Worm (Caenorhabditis elegans) whole organism, dauer: ENCODE measurements around the gene cyp-34A9.

Experiments
- unc-62 ChIP-seq: sonication (generic microtip); optimal IDR thresholded peaks from 2 replicates; lab custom pipeline; 2017; ENCODE audit warnings: missing biosample characterization, missing genetic modification reagents, missing genetic modification characterization

Gene cyp-34A9

DNA sequence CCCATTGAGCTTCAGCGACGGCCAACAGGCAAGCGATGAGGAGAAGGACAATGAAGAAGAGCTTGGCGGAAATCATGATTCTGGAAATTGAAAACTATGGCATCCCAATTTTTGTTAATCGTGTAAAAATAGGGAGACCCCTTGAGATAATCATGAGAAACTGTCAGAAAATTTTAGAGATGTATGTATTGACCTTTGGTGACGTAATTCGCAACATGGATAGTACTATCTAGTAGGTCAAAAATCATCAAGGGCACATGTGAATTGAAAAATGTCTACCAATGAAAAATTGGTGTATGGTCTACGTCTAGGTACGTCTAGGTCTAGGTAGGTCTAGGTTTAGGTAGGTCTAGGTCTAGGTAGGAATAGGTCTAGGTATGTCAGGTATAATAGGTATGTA lies 8.7 kb upstream of the cyp-34A9 start, which contains the start of gene nlp-34:
Gene nlp-34 (minus strand): TSS at position 82 of the 400 bp plus-strand sequence.
- TF ChIP-seq unc-62 (GFP tag; lab: Kevin White, UChicago): no peak

DNA sequence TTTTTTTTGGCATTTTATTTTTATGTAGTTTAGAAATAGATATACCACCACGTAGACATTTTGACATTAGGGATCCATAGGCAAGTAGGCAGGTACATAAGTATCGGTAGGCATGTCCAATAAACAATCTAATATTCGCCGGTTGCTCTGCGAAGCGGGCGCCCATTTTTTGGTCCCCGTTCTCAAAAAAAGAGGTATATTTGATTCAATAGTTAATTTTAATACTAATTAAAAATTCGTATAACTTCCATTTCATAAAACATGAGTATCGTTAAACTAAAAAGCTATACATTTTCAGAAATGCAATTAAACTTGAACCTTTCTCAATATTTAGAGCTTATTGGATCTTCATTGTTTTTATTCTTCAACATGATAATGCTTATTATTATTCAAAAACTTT lies 6.6 kb upstream of the cyp-34A9 start, which contains the start of gene str-83:
Gene str-83 (plus strand): TSS at position 301 of the 400 bp plus-strand sequence.
- no peak for TF ChIP-seq unc-62 (GFP tag; lab: Kevin White, UChicago)

ce11 chrV:3974361-3974760 lies 4.0 kb upstream of the cyp-34A9 start, which contains the start of gene str-82:
Gene str-82, plus strand, starts transcription at chrV:3974661.
- TF ChIP-seq unc-62 (GFP tag; lab: Kevin White, UChicago): no peak

DNA sequence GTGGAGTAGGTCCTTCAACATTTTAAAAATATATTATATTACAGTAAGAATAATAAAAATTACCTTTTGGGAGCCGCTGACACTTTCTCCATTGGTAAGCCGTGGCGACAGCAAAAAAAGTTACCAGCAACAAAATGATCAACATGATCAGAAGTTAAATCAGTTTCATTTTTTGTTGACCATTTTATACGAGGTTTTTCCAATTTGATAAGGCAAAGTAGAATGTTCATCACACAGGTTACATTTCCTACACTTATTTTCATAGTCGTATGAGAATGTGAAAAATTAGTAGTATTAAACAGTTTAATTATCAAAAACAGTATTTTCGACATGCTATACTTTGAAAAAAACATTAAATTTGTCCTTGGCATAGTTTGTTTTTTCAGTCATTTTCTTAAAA lies 2.5 kb upstream of the cyp-34A9 start, which contains the start of gene cyp-34A10:
Gene cyp-34A10 (minus strand): TSS at position 146 of the 400 bp plus-strand sequence.
- no peak for TF ChIP-seq unc-62 (GFP tag; lab: Kevin White, UChicago)

ce11 chrV:3969664-3970063 lies 676 bp downstream of the cyp-34A9 start:
- no peak for TF ChIP-seq unc-62 (GFP tag; lab: Kevin White, UChicago)

DNA sequence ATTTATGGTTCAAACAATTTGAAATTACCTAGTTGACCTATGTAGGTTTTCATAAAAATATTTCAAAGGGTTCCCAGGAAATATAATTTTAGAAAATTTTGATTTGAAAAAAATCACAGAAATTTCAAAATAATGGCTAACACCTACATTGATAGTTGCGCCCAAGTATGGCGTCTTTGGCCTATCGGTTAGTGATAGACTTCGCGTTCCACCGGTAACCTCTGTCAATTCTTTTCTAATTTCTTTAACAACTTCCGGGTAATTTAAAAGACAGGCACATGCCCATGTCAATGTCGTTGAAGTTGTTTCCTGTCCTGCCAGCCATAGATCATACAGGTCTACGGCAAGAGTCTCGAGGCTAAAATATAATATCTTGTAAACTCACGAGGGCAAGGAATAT lies 1.4 kb downstream of the cyp-34A9 start:
- no peak for TF ChIP-seq unc-62 (GFP tag; lab: Kevin White, UChicago)

DNA sequence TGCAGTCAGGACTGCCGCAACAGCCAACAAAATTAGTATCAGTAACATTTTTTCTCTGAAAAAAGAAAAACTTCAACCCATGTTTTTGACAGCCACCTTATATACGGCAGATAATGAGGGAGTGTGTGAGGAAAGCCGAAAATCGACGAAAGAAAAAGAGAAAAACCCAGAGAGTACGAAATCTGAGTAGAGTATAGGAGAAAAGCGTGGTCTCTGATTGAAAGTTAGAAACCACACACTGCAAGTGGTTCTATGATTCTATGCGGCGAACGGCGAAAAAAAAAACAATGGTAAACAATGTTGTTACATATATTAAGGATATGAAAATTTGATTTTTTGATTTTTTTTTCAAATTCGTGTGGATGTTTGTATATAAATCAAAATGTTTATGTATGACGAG lies 2.6 kb downstream of the cyp-34A9 start, which contains the start of gene cyp-34A8:
Gene cyp-34A8 (minus strand): TSS at position 62 of the 400 bp plus-strand sequence.
- TF ChIP-seq unc-62 (GFP tag; lab: Kevin White, UChicago): no peak

DNA sequence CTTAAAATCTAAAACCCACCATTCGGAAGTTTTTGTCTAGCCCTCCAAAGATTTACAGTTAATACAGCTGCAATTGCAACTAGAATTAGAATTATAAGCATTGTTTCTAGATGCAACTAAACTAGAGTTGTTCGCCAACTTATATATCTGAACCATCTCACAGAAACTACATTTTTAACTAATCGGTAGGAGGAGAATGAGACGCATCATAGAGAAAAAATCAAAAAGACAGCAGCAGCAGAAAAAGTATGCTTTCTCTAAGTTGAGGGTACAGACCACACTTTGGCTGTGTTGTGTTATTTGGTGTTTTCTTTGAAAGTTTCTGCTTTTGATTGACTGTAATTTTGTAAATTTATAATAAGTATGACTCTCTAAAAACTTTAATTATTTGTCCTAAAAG lies 6.6 kb downstream of the cyp-34A9 start, which contains the start of gene cyp-34A7:
Gene cyp-34A7 (minus strand): TSS at position 101 of the 400 bp plus-strand sequence.
- TF ChIP-seq unc-62 (GFP tag; lab: Kevin White, UChicago): no peak

DNA sequence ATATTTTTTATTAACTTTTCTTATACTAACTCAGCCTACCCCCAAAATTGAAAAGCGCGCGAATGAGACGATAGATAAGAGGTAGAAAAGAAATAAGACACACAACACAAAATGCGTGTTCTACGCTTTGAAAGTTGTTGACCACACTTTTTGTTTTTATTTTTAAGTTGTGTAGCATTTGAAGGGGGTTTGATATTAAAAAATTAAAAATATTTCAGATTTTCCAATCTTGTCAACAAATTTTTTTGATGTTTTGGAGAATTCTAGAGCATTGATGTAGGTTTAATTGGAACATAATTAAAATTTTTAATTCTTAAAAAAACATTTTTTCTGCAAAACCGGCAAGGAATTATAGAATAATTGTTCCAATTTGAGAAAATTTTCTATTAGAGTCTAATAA lies 9.1 kb downstream of the cyp-34A9 start, which contains the start of gene cyp-34A6:
Gene cyp-34A6 (minus strand): TSS at position 101 of the 400 bp plus-strand sequence.
- TF ChIP-seq unc-62 (GFP tag; lab: Kevin White, UChicago): no peak

DNA sequence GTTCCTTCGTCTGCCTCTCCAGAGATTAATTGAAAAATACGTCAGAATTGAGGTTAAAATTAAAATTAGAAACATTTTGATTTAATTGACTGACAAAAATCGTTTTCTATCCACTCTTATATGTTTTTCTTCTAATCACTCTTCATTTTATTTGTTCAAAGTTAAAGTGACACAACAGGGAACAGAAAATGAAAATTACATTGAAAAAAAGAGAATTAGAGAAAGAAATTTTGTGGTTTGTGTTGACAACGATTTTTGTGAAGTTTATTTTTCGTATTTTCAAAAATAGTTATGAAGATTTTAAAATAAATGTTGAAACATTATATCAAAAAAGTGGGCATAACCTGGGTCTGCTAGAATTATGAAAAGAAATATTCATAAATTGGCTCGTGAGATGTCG lies 12.7 kb downstream of the cyp-34A9 start, which contains the start of gene cyp-34A5:
Gene cyp-34A5 (minus strand): TSS at position 101 of the 400 bp plus-strand sequence.
- TF ChIP-seq unc-62 (GFP tag; lab: Kevin White, UChicago): no peak

DNA sequence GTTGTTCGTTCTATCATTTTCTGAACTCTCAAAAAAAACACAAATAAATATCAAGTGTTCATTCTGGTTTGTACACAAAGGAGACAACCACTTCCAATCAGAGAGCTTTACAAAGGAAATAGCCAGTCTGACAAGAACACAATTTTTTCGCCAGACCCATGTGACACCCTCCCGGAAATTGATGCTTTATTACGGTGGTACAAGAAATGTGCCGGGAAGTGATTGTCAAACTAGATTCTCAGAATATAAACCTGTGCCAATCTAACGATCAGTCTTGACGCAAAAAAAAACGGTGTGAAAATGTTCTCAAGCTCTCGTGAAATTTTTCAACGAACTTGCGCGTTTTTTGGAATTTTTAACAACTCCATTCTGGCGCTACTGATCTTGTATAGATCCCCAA lies 16.6 kb downstream of the cyp-34A9 start, which contains the start of gene str-247:
Gene str-247 (plus strand): TSS at position 301 of the 400 bp plus-strand sequence.
- TF ChIP-seq unc-62 (GFP tag; lab: Kevin White, UChicago): no peak

ce11 chrV:3949723-3950122 lies 20.6 kb downstream of the cyp-34A9 start, which contains the start of gene dach-1:
Gene dach-1, plus strand, starts transcription at chrV:3950023.
- no peak for TF ChIP-seq unc-62 (GFP tag; lab: Kevin White, UChicago)

DNA sequence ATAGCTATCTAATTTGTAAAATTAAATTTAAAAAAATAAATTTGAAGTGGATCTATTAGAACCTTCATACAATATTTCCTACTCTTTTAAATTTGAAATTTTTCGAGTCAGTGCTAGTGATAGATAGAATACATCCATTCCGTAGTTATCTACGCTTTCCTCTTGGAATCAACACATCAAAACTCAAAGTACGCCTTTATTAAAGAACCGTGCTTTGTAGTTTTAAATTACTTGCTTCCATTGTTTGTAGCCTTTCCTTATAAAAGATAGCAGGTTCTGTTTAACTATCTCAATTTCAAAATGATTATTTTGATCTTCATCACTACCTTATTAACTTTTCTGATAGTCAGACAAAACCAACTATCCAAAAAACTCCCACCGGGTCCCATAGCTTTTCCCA lies 25.3 kb downstream of the cyp-34A9 start, which contains the start of gene cyp-35B3:
Gene cyp-35B3 (plus strand): TSS at position 301 of the 400 bp plus-strand sequence.
- no peak for TF ChIP-seq unc-62 (GFP tag; lab: Kevin White, UChicago)

DNA sequence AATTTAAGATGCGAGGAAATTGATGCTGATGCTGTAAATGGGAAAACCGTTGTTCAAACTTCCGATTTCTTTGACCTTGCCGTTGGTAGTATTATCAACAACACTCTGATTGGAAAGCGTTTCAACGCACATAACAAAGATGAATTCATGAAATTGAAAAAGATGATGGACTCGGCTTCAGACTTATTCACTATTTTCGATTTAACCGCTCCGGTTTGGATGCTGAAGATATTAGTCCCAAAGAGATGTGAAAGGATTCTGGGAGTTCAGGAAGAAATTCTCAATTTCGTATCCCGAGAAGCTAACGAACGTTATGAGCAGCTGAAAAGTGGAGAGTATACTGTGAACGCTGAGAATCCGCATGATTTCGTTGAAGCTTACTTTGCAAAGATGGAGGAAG lies 27.0 kb downstream of the cyp-34A9 start:
- no peak for TF ChIP-seq unc-62 (GFP tag; lab: Kevin White, UChicago)

- no peak for TF ChIP-seq unc-62 (GFP tag; lab: Kevin White, UChicago)
Observed at ce11 chrV:3941860-3942259, 28.5 kb downstream of the cyp-34A9 start, which contains the start of gene cyp-35B2. Gene cyp-35B2, plus strand, starts transcription at chrV:3942160.

ce11 chrV:3938789-3939188 lies 31.6 kb downstream of the cyp-34A9 start, which contains the start of gene cyp-35B1:
Gene cyp-35B1, plus strand, starts transcription at chrV:3939032.
- no peak for TF ChIP-seq unc-62 (GFP tag; lab: Kevin White, UChicago)
